Worm (Caenorhabditis elegans) whole organism, L1 larva: ENCODE results near the gene srz-12.
"Not testable (repeated sequence)": the region's sequence is repeated elsewhere in the genome, so short reads cannot be mapped to it uniquely, and the experiment has no call there.

Source experiments
- fkh-4 ChIP-seq: sonication (generic microtip); optimal IDR thresholded peaks from 2 replicates; lab custom pipeline; 2016; ENCODE audit warnings: missing compliant biosample characterization, missing genetic modification characterization, borderline replicate concordance
- mef-2 ChIP-seq: fragments of 150-350 bp; optimal IDR thresholded peaks from 2 replicates; lab custom pipeline; 2014; ENCODE audit warnings: missing biosample characterization, missing genetic modification characterization
- unc-98 ChIP-seq: fragments of 200-800 bp; sonication (Bioruptor generic); IDR thresholded peaks from 2 replicates; pipeline ENCODE4 v1.3.6; 2022; ENCODE audit warnings: missing genetic modification characterization, missing compliant biosample characterization

srz-12 gene

DNA sequence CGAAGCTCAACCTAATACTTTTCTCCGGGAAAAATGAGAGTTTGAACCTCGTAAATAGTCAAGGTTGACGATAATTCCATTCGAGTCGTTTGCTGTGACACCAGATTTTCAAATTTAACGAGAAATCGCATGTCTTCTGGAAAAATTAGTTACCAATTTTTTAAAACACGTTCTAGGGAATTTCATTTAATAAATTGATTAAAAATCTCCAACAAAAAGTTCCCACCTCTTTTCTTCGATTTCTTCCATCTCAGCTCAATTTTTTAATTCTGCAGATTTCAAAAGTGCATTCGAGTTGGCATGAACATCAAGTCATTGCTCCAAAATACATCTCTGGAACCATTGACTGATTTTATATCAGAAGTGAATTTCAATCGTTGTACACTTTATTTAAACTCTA, 50.5 kb downstream of the srz-12 start, which contains the start of gene nhr-282:
Gene nhr-282, plus strand, starts transcription at position 301 of the 400 bp plus-strand sequence.
- not testable (repeated sequence) for TF ChIP-seq unc-98 (GFP tag; lab: Robert Waterston, UW); mef-2 (tag; lab: Kevin White, UChicago); fkh-4
